Worm (Caenorhabditis elegans): ENCODE measurements around the gene tftc-3.

DNA sequence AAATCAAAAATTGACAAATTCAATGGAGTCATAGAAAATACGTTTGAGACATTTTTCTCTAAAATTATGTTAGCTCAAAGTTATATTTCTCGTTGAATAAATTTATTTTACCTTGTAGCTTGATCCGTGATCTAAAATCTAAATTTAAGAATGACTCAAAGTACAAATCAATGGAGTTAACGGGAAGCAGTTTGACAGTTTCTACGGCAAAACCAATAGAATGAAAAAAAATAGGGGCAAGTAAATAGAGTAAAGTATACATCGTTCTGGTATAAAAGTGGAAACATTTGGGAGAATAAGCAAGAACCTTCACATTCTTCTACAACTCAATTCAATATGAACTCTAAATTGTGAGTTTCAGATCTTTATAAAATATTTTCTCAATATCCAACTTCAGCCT lies 20.8 kb upstream of the tftc-3 start, which contains the start of gene fipr-6:
- no peak for TF ChIP-seq ZK546.5 (tag; optimal IDR thresholded peaks at IDR 0.05)
- no peak for TF ChIP-seq ceh-44 (GFP tag; IDR thresholded peaks at IDR 0.05)
- no peak for TF ChIP-seq duxl-1 (tag; optimal IDR thresholded peaks at IDR 0.05; ENCODE audit: poor library complexity)
- no peak for TF ChIP-seq lsy-2 (tag; optimal IDR thresholded peaks at IDR 0.05)
- TF ChIP-seq D1046.2 (GFP tag; IDR thresholded peaks at IDR 0.05), result no peak
- TF ChIP-seq T20F7.1 (GFP tag; optimal IDR thresholded peaks at IDR 0.05), result no peak
- TF ChIP-seq F10B5.3 (tag; optimal IDR thresholded peaks at IDR 0.05), result no peak
- no peak for TF ChIP-seq zag-1 (tag; optimal IDR thresholded peaks at IDR 0.05)
- no peak for TF ChIP-seq saeg-2 (GFP tag; IDR thresholded peaks at IDR 0.05)
- TF ChIP-seq madf-9 (GFP tag; conservative IDR thresholded peaks at IDR 0.05), result no peak
- TF ChIP-seq daf-19 (GFP tag; conservative IDR thresholded peaks at IDR 0.05), result no peak
- TF ChIP-seq fos-1 (tag; optimal IDR thresholded peaks at IDR 0.05), result no peak
- no peak for TF ChIP-seq ztf-11 (tag; optimal IDR thresholded peaks at IDR 0.05)
